Fruit fly (Drosophila melanogaster): ENCODE data around the gene CG43394.

dm6 chr2L:8204996-8205567 is 59.5 kb downstream of the CG43394 start, which contains the start of gene SLC5A11:
- TF ChIP-seq tai (GFP tag; optimal IDR thresholded peaks at IDR 0.05): no peak
- TF ChIP-seq Dif (GFP tag; optimal IDR thresholded peaks at IDR 0.05; ENCODE audit: partially characterized antibody): peak; percentile 66
- TF ChIP-seq psq (GFP tag; optimal IDR thresholded peaks at IDR 0.05): peak; percentile 99
- peak; percentile 98 for TF ChIP-seq fru (GFP tag; optimal IDR thresholded peaks at IDR 0.05)
- TF ChIP-seq Abd-B (GFP tag; optimal IDR thresholded peaks at IDR 0.05): no peak
- TF ChIP-seq N (GFP tag; optimal IDR thresholded peaks at IDR 0.05): no peak
- no peak for TF ChIP-seq usp (GFP tag; optimal IDR thresholded peaks at IDR 0.05)
- TF ChIP-seq Mio (GFP tag; optimal IDR thresholded peaks at IDR 0.05): peak; percentile 47
- peak; percentile 91 for TF ChIP-seq br (GFP tag; optimal IDR thresholded peaks at IDR 0.05)
- TF ChIP-seq h (GFP tag; optimal IDR thresholded peaks at IDR 0.05): peak; percentile 100
- TF ChIP-seq Hr78 (GFP tag; optimal IDR thresholded peaks at IDR 0.05): no peak
- TF ChIP-seq lola (GFP tag; optimal IDR thresholded peaks at IDR 0.05): no peak
- TF ChIP-seq Myc (optimal IDR thresholded peaks at IDR 0.05): no peak
- no peak for TF ChIP-seq Vsx2 (GFP tag; optimal IDR thresholded peaks at IDR 0.05; ENCODE audit: partially characterized antibody)

Measured in whole organism, wandering third instar larva.